Worm (Caenorhabditis elegans) whole organism, L4 larva: ENCODE results near the gene F48E8.4.

Experiments
- R02D3.7 ChIP-seq: fragments of 150-350 bp; sonication (generic microtip); optimal IDR thresholded peaks from 3 replicates; lab custom pipeline; 2014; ENCODE audit warnings: missing biosample characterization, missing genetic modification characterization
- ama-1 ChIP-seq: fragments of 150-350 bp; optimal IDR thresholded peaks from 2 replicates; lab custom pipeline; 2014; ENCODE audit warnings: inconsistent platforms, mixed read lengths
- duxl-1 ChIP-seq: sonication (generic microtip); optimal IDR thresholded peaks from 2 replicates; lab custom pipeline; 2016; ENCODE audit warnings: mild to moderate bottlenecking, missing genetic modification characterization, moderate library complexity, missing compliant biosample characterization; ENCODE audit not compliant: poor library complexity
- fos-1 ChIP-seq: fragments of 150-350 bp; optimal IDR thresholded peaks from 2 replicates; lab custom pipeline; 2014; ENCODE audit warnings: missing biosample characterization, missing genetic modification characterization
- lin-13 ChIP-seq: fragments of 150-350 bp; optimal IDR thresholded peaks from 2 replicates; lab custom pipeline; 2014; ENCODE audit warnings: missing biosample characterization, missing genetic modification reagents, missing genetic modification characterization
- nhr-10 ChIP-seq: fragments of 150-350 bp; optimal IDR thresholded peaks from 2 replicates; lab custom pipeline; 2014; ENCODE audit warnings: missing biosample characterization, missing genetic modification characterization
- nhr-237 ChIP-seq: sonication (generic microtip); optimal IDR thresholded peaks from 2 replicates; lab custom pipeline; 2017; ENCODE audit warnings: missing biosample characterization, missing genetic modification characterization
- nhr-28 ChIP-seq: fragments of 150-350 bp; optimal IDR thresholded peaks from 2 replicates; lab custom pipeline; 2014; ENCODE audit warnings: missing biosample characterization, missing genetic modification characterization
- skn-1 ChIP-seq: fragments of 150-350 bp; optimal IDR thresholded peaks from 2 replicates; lab custom pipeline; 2014; ENCODE audit warnings: missing biosample characterization, missing genetic modification characterization
- unc-62 ChIP-seq, 3 experiments: fragments of 150-350 bp in 1 of 3; sonication (generic microtip); optimal IDR thresholded peaks in 2 of 3; peaks in 1 of 3; 1 replicate in 1 of 3; 2 replicates in 2 of 3; lab custom pipeline; 2014 to 2017; ENCODE audit warnings: missing biosample characterization in 3 of 3, missing genetic modification characterization in 3 of 3, missing genetic modification reagents in 3 of 3, missing genotype in 1 of 3

- TF ChIP-seq ama-1 (lab: Kevin White, UChicago) (peak; percentile 77), fos-1 (no peak), unc-62 (GFP tag; optimal IDR thresholded peaks at IDR 0.05 in 1 of 2; lab: Kevin White, UChicago) (peak; percentile 8 to 74), unc-62 (tag; optimal IDR thresholded peaks at IDR 0.05; lab: Kevin White, UChicago) (no peak), duxl-1 (tag; lab: Kevin White, UChicago) (no peak), nhr-10 (tag; lab: Kevin White, UChicago) (peak; percentile 65), nhr-28 (peak; percentile 67), R02D3.7 (tag; lab: Kevin White, UChicago) (no peak), nhr-237 (tag; lab: Kevin White, UChicago) (no peak), lin-13 (GFP tag; lab: Kevin White, UChicago) (no peak), skn-1 (no peak)
Measured at ce11 chrIII:5502915-5503575, 49.7 kb downstream of the F48E8.4 start.
